Worm (Caenorhabditis elegans) whole organism, L4 larva: ENCODE measurements around the gene R03G8.3.

ENCODE experiments used
- T20F7.1 ChIP-seq: fragments of 200-800 bp; sonication (Bioruptor generic); optimal IDR thresholded peaks from 2 replicates; lab custom pipeline; 2018; ENCODE audit warnings: mild to moderate bottlenecking, missing genetic modification characterization, missing compliant biosample characterization
- dmd-8 ChIP-seq: fragments of 200-800 bp; sonication (Bioruptor generic); IDR thresholded peaks from 2 replicates; pipeline ENCODE4 v1.3.6; 2022; ENCODE audit warnings: missing genetic modification characterization, missing compliant biosample characterization
- fos-1 ChIP-seq: fragments of 150-350 bp; optimal IDR thresholded peaks from 2 replicates; lab custom pipeline; 2014; ENCODE audit warnings: missing biosample characterization, missing genetic modification characterization
- lsy-2 ChIP-seq, 2 experiments: fragments of 150-350 bp in 1 of 2; sonication (generic microtip) in 1 of 2; optimal IDR thresholded peaks; 2 replicates each; lab custom pipeline; 2014 to 2017; ENCODE audit warnings: missing biosample characterization in 2 of 2, missing genetic modification characterization in 2 of 2
- mdl-1 ChIP-seq, 2 experiments: fragments of 150-350 bp in 1 of 2; sonication (generic microtip) in 1 of 2; optimal IDR thresholded peaks; 2 replicates each; lab custom pipeline; 2014 to 2017; ENCODE audit warnings: missing biosample characterization in 2 of 2, missing genetic modification characterization in 2 of 2
- mep-1 ChIP-seq: fragments of 150-350 bp; sonication (generic microtip); optimal IDR thresholded peaks from 3 replicates; lab custom pipeline; 2014; ENCODE audit warnings: missing biosample characterization, missing genetic modification characterization
- nhr-41 ChIP-seq: fragments of 200-800 bp; sonication (Bioruptor generic); IDR thresholded peaks from 2 replicates; pipeline ENCODE4 v1.3.6; 2022; ENCODE audit warnings: missing genetic modification reagents, missing genetic modification characterization, missing compliant biosample characterization
- pha-4 ChIP-seq, 2 experiments: fragments of 150-350 bp in 1 of 2; fragments of 200-800 bp in 1 of 2; sonication (Bioruptor generic) in 1 of 2; IDR thresholded peaks in 1 of 2; optimal IDR thresholded peaks in 1 of 2; 2 replicates each; pipeline versions ENCODE4 v1.3.6 to Lab custom; 2014 to 2022; ENCODE audit warnings: missing genetic modification characterization in 2 of 2, missing genetic modification reagents in 2 of 2, missing biosample characterization in 1 of 2, missing compliant biosample characterization in 1 of 2
- php-3 ChIP-seq: fragments of 200-800 bp; sonication (Bioruptor generic); IDR thresholded peaks from 2 replicates; pipeline ENCODE4 v1.3.6; 2022; ENCODE audit warnings: missing genetic modification reagents, missing genetic modification characterization, missing compliant biosample characterization
- skn-1 ChIP-seq: fragments of 150-350 bp; optimal IDR thresholded peaks from 2 replicates; lab custom pipeline; 2014; ENCODE audit warnings: missing biosample characterization, missing genetic modification characterization
- spr-1 ChIP-seq: sonication (generic microtip); optimal IDR thresholded peaks from 2 replicates; lab custom pipeline; 2016; ENCODE audit warnings: mild to moderate bottlenecking, missing genetic modification characterization, missing compliant biosample characterization

ce11 chrX:13102838-13103237 is 12.1 kb downstream of the R03G8.3 start:
- TF ChIP-seq lsy-2 (tag; optimal IDR thresholded peaks at IDR 0.05; lab: Kevin White, UChicago) (no peak), php-3 (GFP tag; lab: Robert Waterston, UW) (no peak), nhr-41 (GFP tag; lab: Robert Waterston, UW) (no peak), T20F7.1 (GFP tag; lab: Kevin White, UChicago) (no peak), skn-1 (tag; lab: Kevin White, UChicago) (no peak), spr-1 (no peak), dmd-8 (no peak), mdl-1 (tag; optimal IDR thresholded peaks at IDR 0.05; lab: Kevin White, UChicago) (no peak), pha-4 (GFP tag; IDR thresholded peaks at IDR 0.05; lab: Robert Waterston, UW) (no peak), pha-4 (tag; optimal IDR thresholded peaks at IDR 0.05; lab: Kevin White, UChicago) (no peak), fos-1 (tag; lab: Kevin White, UChicago) (no peak), mep-1 (tag; lab: Kevin White, UChicago) (no peak)
